Fruit fly (Drosophila melanogaster): ENCODE data around the gene btsz.

The btsz gene

dm6 chr3R:14903837-14904431 lies 28.6 kb upstream of the btsz start, which contains the start of gene VhaPPA1-1 (continued):
- TF ChIP-seq bbx (GFP tag; IDR thresholded peaks at IDR 0.05; ENCODE audit: partially characterized antibody) = 0 out of 2 replicates have a peak, but pooled peaks have one; percentile 20
- TF ChIP-seq CG15601 (tag; optimal IDR thresholded peaks at IDR 0.05) = peak; percentile 36
- TF ChIP-seq HmgZ (tag; optimal IDR thresholded peaks at IDR 0.05) = peak; percentile 42
- no peak for TF ChIP-seq ftz-f1 (GFP tag; optimal IDR thresholded peaks at IDR 0.05)
- TF ChIP-seq CG4424 (GFP tag; optimal IDR thresholded peaks at IDR 0.05) = no peak
- TF ChIP-seq CG12299 (tag; optimal IDR thresholded peaks at IDR 0.05) = peak; percentile 21
- TF ChIP-seq ro (GFP tag; IDR thresholded peaks at IDR 0.05) = no peak
- TF ChIP-seq CG11504 (tag; optimal IDR thresholded peaks at IDR 0.05) = peak; percentile 53
- no peak for TF ChIP-seq Kr (GFP tag; optimal IDR thresholded peaks at IDR 0.05)
- TF ChIP-seq dpn (GFP tag; optimal IDR thresholded peaks at IDR 0.05) = peak in 1 of 2 experiments; percentile 30
- TF ChIP-seq CG11085 (GFP tag; IDR thresholded peaks at IDR 0.05) = no peak
- TF ChIP-seq Dbx (GFP tag; IDR thresholded peaks at IDR 0.05) = no peak
- TF ChIP-seq CG11093 (GFP tag; IDR thresholded peaks at IDR 0.05) = no peak
- no peak for TF ChIP-seq fru (optimal IDR thresholded peaks at IDR 0.05)
- no peak for TF ChIP-seq kah (GFP tag; optimal IDR thresholded peaks at IDR 0.05)
- no peak for TF ChIP-seq CG3163 (GFP tag; optimal IDR thresholded peaks at IDR 0.05)
- no peak for TF ChIP-seq CG12744 (GFP tag; optimal IDR thresholded peaks at IDR 0.05)
- TF ChIP-seq CG10543 (GFP tag; optimal IDR thresholded peaks at IDR 0.05) = no peak
- no peak for TF ChIP-seq CG8944 (GFP tag; optimal IDR thresholded peaks at IDR 0.05)
- no peak for TF ChIP-seq Doc3 (GFP tag; IDR thresholded peaks at IDR 0.05; ENCODE audit: partially characterized antibody)
- no peak for TF ChIP-seq CG10462 (GFP tag; optimal IDR thresholded peaks at IDR 0.05)
- peak; percentile 51 for TF ChIP-seq Tbp (GFP tag; optimal IDR thresholded peaks at IDR 0.05)
- TF ChIP-seq tll (GFP tag; optimal IDR thresholded peaks at IDR 0.05) = peak; percentile 41 to 99
- no peak for TF ChIP-seq ken (GFP tag; IDR thresholded peaks at IDR 0.05)
- no peak for TF ChIP-seq Eip74EF (GFP tag; optimal IDR thresholded peaks at IDR 0.05)
- TF ChIP-seq Ptx1 (GFP tag; IDR thresholded peaks at IDR 0.05) = no peak
- TF ChIP-seq CG10431 (GFP tag; optimal IDR thresholded peaks at IDR 0.05) = no peak
- peak; percentile 68 for TF ChIP-seq phol (tag; optimal IDR thresholded peaks at IDR 0.05)
- TF ChIP-seq onecut (GFP tag; IDR thresholded peaks at IDR 0.05) = no peak
- no peak for TF ChIP-seq zf30C (GFP tag; optimal IDR thresholded peaks at IDR 0.05)
- no peak for TF ChIP-seq CG5180 (GFP tag; optimal IDR thresholded peaks at IDR 0.05)
- TF ChIP-seq CG10147 (GFP tag; optimal IDR thresholded peaks at IDR 0.05) = peak; percentile 58
- TF ChIP-seq CG12659 (GFP tag; optimal IDR thresholded peaks at IDR 0.05) = peak; percentile 57
- no peak for TF ChIP-seq sqz (GFP tag; optimal IDR thresholded peaks at IDR 0.05)
- TF ChIP-seq Hr3 (GFP tag; optimal IDR thresholded peaks at IDR 0.05) = no peak
- no peak for TF ChIP-seq CG18599 (GFP tag; optimal IDR thresholded peaks at IDR 0.05)
- TF ChIP-seq nau (GFP tag; optimal IDR thresholded peaks at IDR 0.05) = no peak
- no peak for TF ChIP-seq CG3281 (GFP tag; optimal IDR thresholded peaks at IDR 0.05)
- no peak for TF ChIP-seq gce (GFP tag; IDR thresholded peaks at IDR 0.05)
- TF ChIP-seq Hey (tag; optimal IDR thresholded peaks at IDR 0.05) = no peak
- TF ChIP-seq CG14710 (tag; optimal IDR thresholded peaks at IDR 0.05) = peak; percentile 85
- TF ChIP-seq CG7357 (GFP tag; IDR thresholded peaks at IDR 0.05) = no peak
- no peak for TF ChIP-seq CG4730 (GFP tag; IDR thresholded peaks at IDR 0.05)
- TF ChIP-seq bab2 (GFP tag; optimal IDR thresholded peaks at IDR 0.05) = no peak
- TF ChIP-seq D (optimal IDR thresholded peaks at IDR 0.05) = no peak
- no peak for TF ChIP-seq D (GFP tag; optimal IDR thresholded peaks at IDR 0.05)
- no peak for TF ChIP-seq CG12071 (GFP tag; optimal IDR thresholded peaks at IDR 0.05)
- TF ChIP-seq Meics (GFP tag; optimal IDR thresholded peaks at IDR 0.05) = no peak
- TF ChIP-seq jumu (GFP tag; optimal IDR thresholded peaks at IDR 0.05) = no peak
- TF ChIP-seq dm (GFP tag; optimal IDR thresholded peaks at IDR 0.05) = peak; percentile 56
- no peak for TF ChIP-seq fd96Cb (tag; optimal IDR thresholded peaks at IDR 0.05)
